Fruit fly (Drosophila melanogaster) whole organism, wandering third instar larva: ENCODE data around the gene Ir31a.

Experiments used
- Abd-B ChIP-seq: fragments of >200 bp; optimal IDR thresholded peaks from 2 replicates; lab custom pipeline; 2017; ENCODE audit warnings: missing biosample characterization, missing genetic modification characterization
- CG32264 ChIP-seq: fragments of 200-800 bp; sonication (Bioruptor generic); optimal IDR thresholded peaks from 2 replicates; lab custom pipeline; 2016; ENCODE audit warnings: missing biosample characterization, missing genetic modification characterization
- CG9705 ChIP-seq: fragments of 200-800 bp; sonication (Bioruptor generic); optimal IDR thresholded peaks from 2 replicates; lab custom pipeline; 2018; ENCODE audit warnings: missing biosample characterization, mild to moderate bottlenecking, missing genetic modification characterization
- CrebA ChIP-seq: fragments of 200-800 bp; sonication (Bioruptor generic); optimal IDR thresholded peaks from 2 replicates; lab custom pipeline; 2016; ENCODE audit warnings: missing biosample characterization, mild to moderate bottlenecking, missing genetic modification characterization, borderline replicate concordance
- Dfd ChIP-seq: fragments of >200 bp; optimal IDR thresholded peaks from 2 replicates; lab custom pipeline; 2017; ENCODE audit warnings: missing biosample characterization, missing genetic modification characterization
- Dif ChIP-seq: fragments of 200-275, 200-300 bp; sonication (Bioruptor generic); optimal IDR thresholded peaks from 2 replicates; lab custom pipeline; 2018; ENCODE audit warnings: missing biosample characterization, missing genetic modification characterization; ENCODE audit not compliant: partially characterized antibody
- GATAd ChIP-seq: sonication (Bioruptor generic); optimal IDR thresholded peaks from 2 replicates; lab custom pipeline; 2016; ENCODE audit warnings: missing biosample characterization, missing genetic modification characterization
- HLH106 ChIP-seq: fragments of 200-800 bp; optimal IDR thresholded peaks from 3 replicates; lab custom pipeline; 2019; ENCODE audit warnings: missing biosample characterization, mild to moderate bottlenecking, missing genetic modification characterization, moderate library complexity
- Hnf4 ChIP-seq: fragments of 200-800 bp; sonication (Bioruptor generic); optimal IDR thresholded peaks from 2 replicates; lab custom pipeline; 2016; ENCODE audit warnings: missing biosample characterization, mild to moderate bottlenecking, missing genetic modification characterization
- Hr78 ChIP-seq: fragments of >200 bp; optimal IDR thresholded peaks from 2 replicates; lab custom pipeline; 2017; ENCODE audit warnings: missing biosample characterization, missing genetic modification characterization
- Hr83 ChIP-seq: fragments of 200-300 bp; sonication (Bioruptor generic); optimal IDR thresholded peaks from 2 replicates; lab custom pipeline; 2016; ENCODE audit warnings: missing biosample characterization, mild to moderate bottlenecking, missing genetic modification characterization, moderate library complexity; ENCODE audit not compliant: poor library complexity, severe bottlenecking
- Jra ChIP-seq: sonication (Bioruptor generic); optimal IDR thresholded peaks from 2 replicates; lab custom pipeline; 2016; ENCODE audit warnings: missing biosample characterization, missing genetic modification characterization
- Mio ChIP-seq: sonication (Bioruptor generic); optimal IDR thresholded peaks from 2 replicates; lab custom pipeline; 2016; ENCODE audit warnings: missing biosample characterization, missing genetic modification characterization
- Myc ChIP-seq: fragments of >200 bp; optimal IDR thresholded peaks from 2 replicates; lab custom pipeline; 2017
- N ChIP-seq: fragments of >200 bp; optimal IDR thresholded peaks from 2 replicates; lab custom pipeline; 2018; ENCODE audit warnings: missing biosample characterization, missing external identifiers, missing genetic modification characterization
- OdsH ChIP-seq: fragments of 200-800 bp; sonication (Bioruptor generic); optimal IDR thresholded peaks from 2 replicates; lab custom pipeline; 2016; ENCODE audit warnings: missing biosample characterization, mild to moderate bottlenecking, missing genetic modification characterization
- Rel ChIP-seq, 2 experiments: fragments of 200-800 bp; sonication (Bioruptor generic) in 1 of 2; optimal IDR thresholded peaks; 2 replicates in 1 of 2; 3 replicates in 1 of 2; lab custom pipeline; 2016 to 2019; ENCODE audit warnings: mild to moderate bottlenecking in 2 of 2, missing biosample characterization in 2 of 2, missing genetic modification characterization in 2 of 2, moderate library complexity in 1 of 2
- Sp1 ChIP-seq: fragments of 200-800 bp; sonication (Bioruptor generic); optimal IDR thresholded peaks from 3 replicates; lab custom pipeline; 2019; ENCODE audit warnings: missing biosample characterization, mild to moderate bottlenecking, missing genetic modification characterization, moderate library complexity
- Vsx2 ChIP-seq: fragments of 200-300, 225-300 bp; sonication (Bioruptor generic); optimal IDR thresholded peaks from 2 replicates; lab custom pipeline; 2018; ENCODE audit warnings: missing biosample characterization, missing genetic modification characterization; ENCODE audit not compliant: partially characterized antibody
- br ChIP-seq: fragments of 200-800 bp; sonication (Bioruptor generic); optimal IDR thresholded peaks from 2 replicates; lab custom pipeline; 2016; ENCODE audit warnings: missing biosample characterization, missing genetic modification characterization
- brk ChIP-seq: fragments of 200-800 bp; sonication (Bioruptor generic); optimal IDR thresholded peaks from 2 replicates; lab custom pipeline; 2016; ENCODE audit warnings: missing biosample characterization, mild to moderate bottlenecking, missing genetic modification characterization
- dl ChIP-seq, 2 experiments: fragments of 175-275, 200-275 bp in 1 of 2; fragments of 200-275 bp in 1 of 2; sonication (Bioruptor generic); optimal IDR thresholded peaks; lab custom pipeline; 2018; ENCODE audit warnings: mild to moderate bottlenecking in 2 of 2, missing biosample characterization in 2 of 2, missing genetic modification characterization in 2 of 2, moderate library complexity in 2 of 2; ENCODE audit not compliant: partially characterized antibody in 2 of 2, insufficient read depth in 1 of 2
- dmrt93B ChIP-seq: fragments of 200-800 bp; sonication (Bioruptor generic); optimal IDR thresholded peaks from 2 replicates; lab custom pipeline; 2018; ENCODE audit warnings: missing biosample characterization, mild to moderate bottlenecking, missing genetic modification characterization
- dsf ChIP-seq: sonication (Bioruptor generic); optimal IDR thresholded peaks from 2 replicates; lab custom pipeline; 2016; ENCODE audit warnings: missing biosample characterization, missing genetic modification characterization, borderline replicate concordance
- ey ChIP-seq: fragments of 200-800 bp; sonication (Bioruptor generic); optimal IDR thresholded peaks from 2 replicates; lab custom pipeline; 2016; ENCODE audit warnings: missing biosample characterization, missing genetic modification characterization
- foxo ChIP-seq, 2 experiments: fragments of 200-800 bp; sonication (Bioruptor generic); optimal IDR thresholded peaks; 2 replicates in 1 of 2; 3 replicates in 1 of 2; lab custom pipeline; 2016 to 2017; ENCODE audit warnings: missing biosample characterization in 2 of 2, missing genetic modification characterization in 2 of 2
- fru ChIP-seq: fragments of 200-800 bp; sonication (Bioruptor generic); optimal IDR thresholded peaks from 3 replicates; lab custom pipeline; 2016; ENCODE audit warnings: missing biosample characterization, mild to moderate bottlenecking, missing genetic modification characterization
- h ChIP-seq: fragments of 200-800 bp; sonication (Bioruptor generic); optimal IDR thresholded peaks from 3 replicates; lab custom pipeline; 2016; ENCODE audit warnings: missing biosample characterization, mild to moderate bottlenecking, missing genetic modification characterization
- jim ChIP-seq: fragments of 175-275, 200-325 bp; sonication (Bioruptor generic); optimal IDR thresholded peaks from 2 replicates; lab custom pipeline; 2016; ENCODE audit warnings: missing biosample characterization, mild to moderate bottlenecking, missing genetic modification characterization
- lola ChIP-seq: fragments of >200 bp; optimal IDR thresholded peaks from 2 replicates; lab custom pipeline; 2017; ENCODE audit warnings: missing biosample characterization, missing genetic modification characterization
- pan ChIP-seq: fragments of >200 bp; optimal IDR thresholded peaks from 2 replicates; lab custom pipeline; 2017
- psq ChIP-seq: fragments of 200-800 bp; sonication (Bioruptor generic); optimal IDR thresholded peaks from 3 replicates; lab custom pipeline; 2017; ENCODE audit warnings: missing biosample characterization, mild to moderate bottlenecking, missing genetic modification characterization, moderate library complexity
- rgr ChIP-seq: fragments of 200-800 bp; sonication (Bioruptor generic); optimal IDR thresholded peaks from 3 replicates; lab custom pipeline; 2016; ENCODE audit warnings: missing biosample characterization, mild to moderate bottlenecking, missing genetic modification characterization
- sage ChIP-seq: fragments of 200-800 bp; sonication (Bioruptor generic); optimal IDR thresholded peaks from 2 replicates; lab custom pipeline; 2016; ENCODE audit warnings: missing biosample characterization, mild to moderate bottlenecking, missing genetic modification characterization
- sv ChIP-seq: fragments of 200-800 bp; sonication (Bioruptor generic); optimal IDR thresholded peaks from 3 replicates; lab custom pipeline; 2016; ENCODE audit warnings: missing biosample characterization, missing genetic modification characterization
- tai ChIP-seq: sonication (Bioruptor generic); optimal IDR thresholded peaks from 2 replicates; lab custom pipeline; 2016; ENCODE audit warnings: missing biosample characterization, missing genetic modification characterization
- usp ChIP-seq: fragments of >200 bp; optimal IDR thresholded peaks from 2 replicates; lab custom pipeline; 2017; ENCODE audit warnings: missing biosample characterization, missing genetic modification characterization
- woc ChIP-seq: sonication (Bioruptor generic); optimal IDR thresholded peaks from 2 replicates; lab custom pipeline; 2016; ENCODE audit warnings: missing biosample characterization, mild to moderate bottlenecking, missing genetic modification characterization

Gene Ir31a

dm6 chr2L:10408122-10408576 lies 2.8 kb downstream of the Ir31a start, which contains the start of the genes Ip259 and RpS27A:
TSS of gene Ip259 (plus strand) at chr2L:10408352.
TSS of gene RpS27A (plus strand) at chr2L:10408352.
- TF ChIP-seq CrebA: no peak
- no peak for TF ChIP-seq fru (GFP tag; lab: Kevin White, UChicago)
- peak; percentile 66 for TF ChIP-seq tai
- TF ChIP-seq Hr78: no peak
- peak; percentile 53 for TF ChIP-seq N (GFP tag; lab: Kevin White, UChicago)
- TF ChIP-seq Sp1 (GFP tag; lab: Kevin White, UChicago): peak; percentile 79
- peak; percentile 83 for TF ChIP-seq rgr (GFP tag; lab: Kevin White, UChicago)
- peak; percentile 70 for TF ChIP-seq Myc (lab: Kevin White, UChicago)
- TF ChIP-seq usp (GFP tag; lab: Kevin White, UChicago): no peak
- TF ChIP-seq HLH106 (tag; lab: Kevin White, UChicago): peak; percentile 68
- peak; percentile 22 for TF ChIP-seq brk (GFP tag; lab: Kevin White, UChicago)
- peak; percentile 38 for TF ChIP-seq Jra (GFP tag; lab: Kevin White, UChicago)
- TF ChIP-seq jim (GFP tag; lab: Kevin White, UChicago): no peak
- TF ChIP-seq GATAd (GFP tag; lab: Kevin White, UChicago): no peak
- no peak for TF ChIP-seq lola (GFP tag; lab: Kevin White, UChicago)
- no peak for TF ChIP-seq sv (GFP tag; lab: Kevin White, UChicago)
- TF ChIP-seq pan (lab: Kevin White, UChicago): no peak
- peak; percentile 64 for TF ChIP-seq Hnf4
- TF ChIP-seq br (GFP tag; lab: Kevin White, UChicago): no peak
- peak in 1 of 2 experiments; percentile 2 for TF ChIP-seq foxo (GFP tag; optimal IDR thresholded peaks at IDR 0.05; lab: Kevin White, UChicago)
- TF ChIP-seq psq (GFP tag; lab: Kevin White, UChicago): peak; percentile 38
- no peak for TF ChIP-seq dmrt93B (GFP tag; lab: Kevin White, UChicago)
- peak; percentile 26 for TF ChIP-seq dsf (GFP tag; lab: Kevin White, UChicago)
- peak; percentile 39 for TF ChIP-seq sage (GFP tag; lab: Kevin White, UChicago)
- peak; percentile 62 for TF ChIP-seq OdsH (GFP tag; lab: Kevin White, UChicago)
- peak; percentile 86 for TF ChIP-seq Hr83 (GFP tag; lab: Kevin White, UChicago)
- peak; percentile 84 for TF ChIP-seq woc (GFP tag; lab: Kevin White, UChicago)
- no peak for TF ChIP-seq h
- no peak for TF ChIP-seq Rel (GFP tag; optimal IDR thresholded peaks at IDR 0.05; lab: Kevin White, UChicago)
- TF ChIP-seq Rel (tag; optimal IDR thresholded peaks at IDR 0.05; lab: Kevin White, UChicago): no peak
- TF ChIP-seq Abd-B (GFP tag; lab: Kevin White, UChicago): no peak
- TF ChIP-seq Dfd: no peak
- peak; percentile 39 for TF ChIP-seq Dif
- TF ChIP-seq Vsx2 (GFP tag; lab: Kevin White, UChicago): no peak
- peak; percentile 81 for TF ChIP-seq CG9705 (GFP tag; lab: Kevin White, UChicago)
- peak; percentile 37 for TF ChIP-seq ey (GFP tag; lab: Kevin White, UChicago)
- no peak for TF ChIP-seq dl (GFP tag; optimal IDR thresholded peaks at IDR 0.05; lab: Kevin White, UChicago; ENCODE audit: insufficient read depth in 1 of 2, partially characterized antibody in 2 of 2)
- peak; percentile 55 for TF ChIP-seq CG32264
- peak; percentile 24 for TF ChIP-seq Mio (GFP tag; lab: Kevin White, UChicago)

- peak; percentile 53 for TF ChIP-seq woc (GFP tag; lab: Kevin White, UChicago)
- TF ChIP-seq tai: peak; percentile 5
- TF ChIP-seq Hr83 (GFP tag; lab: Kevin White, UChicago): peak; percentile 49
- no peak for TF ChIP-seq br (GFP tag; lab: Kevin White, UChicago)
- TF ChIP-seq usp (GFP tag; lab: Kevin White, UChicago): no peak
- no peak for TF ChIP-seq pan (lab: Kevin White, UChicago)
- no peak for TF ChIP-seq GATAd (GFP tag; lab: Kevin White, UChicago)
- no peak for TF ChIP-seq Myc (lab: Kevin White, UChicago)
- TF ChIP-seq psq (GFP tag; lab: Kevin White, UChicago): peak; percentile 63
- TF ChIP-seq Hnf4: peak; percentile 21
- TF ChIP-seq sv (GFP tag; lab: Kevin White, UChicago): no peak
- peak; percentile 28 for TF ChIP-seq CG32264
- peak; percentile 44 for TF ChIP-seq CG9705 (GFP tag; lab: Kevin White, UChicago)
- TF ChIP-seq N (GFP tag; lab: Kevin White, UChicago): no peak
- peak; percentile 41 for TF ChIP-seq ey (GFP tag; lab: Kevin White, UChicago)
- TF ChIP-seq HLH106 (tag; lab: Kevin White, UChicago): peak; percentile 75
- no peak for TF ChIP-seq Mio (GFP tag; lab: Kevin White, UChicago)
- TF ChIP-seq jim (GFP tag; lab: Kevin White, UChicago): no peak
- TF ChIP-seq dmrt93B (GFP tag; lab: Kevin White, UChicago): no peak
- peak; percentile 61 for TF ChIP-seq Sp1 (GFP tag; lab: Kevin White, UChicago)
- TF ChIP-seq OdsH (GFP tag; lab: Kevin White, UChicago): peak; percentile 5
- no peak for TF ChIP-seq brk (GFP tag; lab: Kevin White, UChicago)
Measured at dm6 chr2L:10413251-10414127, 8.1 kb downstream of the Ir31a start, which contains the start of the genes CG5355 and Klp31E. TSS of gene CG5355 (minus strand) at chr2L:10413463. TSS of gene Klp31E (plus strand) at chr2L:10414017.
